1 fruit fly cellular context compared by ENCODE assay signal in the genomic region with DNA sequence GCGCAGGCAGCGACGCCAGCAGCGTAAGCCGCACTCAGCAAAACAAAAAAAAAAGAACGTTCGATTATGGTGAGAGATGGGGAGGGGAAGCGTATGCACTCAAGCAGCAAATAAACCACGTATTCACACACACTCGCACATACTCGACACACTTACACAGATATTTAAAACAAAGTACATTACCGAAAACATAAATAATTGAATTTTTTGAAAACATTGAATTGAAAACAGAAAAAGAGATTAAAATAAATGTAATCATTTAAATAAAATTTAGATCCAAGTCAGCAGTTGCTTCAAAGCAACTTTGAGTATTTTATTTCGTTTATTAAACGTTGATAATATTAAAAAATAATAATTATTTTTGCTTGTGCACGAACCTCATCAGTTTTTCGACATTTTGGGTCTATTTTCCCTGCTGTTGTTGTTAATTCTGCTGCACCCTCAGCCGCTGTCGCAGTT.
TF ChIP-seq lines count a peak whose summit lies in the region.

No protein-coding gene starts in this region.

TF ChIP-seq in whole organism, embryonic, 481 proteins besides CTCF, POLR2A, EP300 and RAD21 (continued from another document):
- TF ChIP-seq Dip2 (GFP tag; IDR thresholded peaks at IDR 0.05; lab: Robert Waterston, UW) (no peak), Sox102F (GFP tag; optimal IDR thresholded peaks at IDR 0.05; lab: Kevin White, UChicago) (peak; percentile 87), HLH4C (GFP tag; IDR thresholded peaks at IDR 0.05; lab: Robert Waterston, UW; ENCODE audit: partially characterized antibody) (no peak), Lhr (GFP tag; optimal IDR thresholded peaks at IDR 0.05; lab: Kevin White, UChicago) (no peak), Sin3A (optimal IDR thresholded peaks at IDR 0.05; lab: Kevin White, UChicago) (no peak), mirr (GFP tag; optimal IDR thresholded peaks at IDR 0.05; lab: Kevin White, UChicago) (no peak), pum (GFP tag; optimal IDR thresholded peaks at IDR 0.05; lab: Kevin White, UChicago) (no peak), NC2α (GFP tag; optimal IDR thresholded peaks at IDR 0.05; lab: Kevin White, UChicago) (no peak), CG2875 (GFP tag; optimal IDR thresholded peaks at IDR 0.05; lab: Kevin White, UChicago) (peak; percentile 45), CG4328 (GFP tag; optimal IDR thresholded peaks at IDR 0.05; lab: Kevin White, UChicago) (no peak), ato (GFP tag; IDR thresholded peaks at IDR 0.05; lab: Robert Waterston, UW; ENCODE audit: partially characterized antibody) (no peak), Max (GFP tag; optimal IDR thresholded peaks at IDR 0.05; lab: Kevin White, UChicago) (peak; percentile 22), Rx (GFP tag; IDR thresholded peaks at IDR 0.05; lab: Robert Waterston, UW) (no peak), CG33213 (GFP tag; optimal IDR thresholded peaks at IDR 0.05; lab: Kevin White, UChicago) (no peak), CG14050 (GFP tag; IDR thresholded peaks at IDR 0.05; lab: Robert Waterston, UW) (no peak), Deaf1 (tag; optimal IDR thresholded peaks at IDR 0.05; lab: Kevin White, UChicago) (no peak), pan (optimal IDR thresholded peaks at IDR 0.05; lab: Kevin White, UChicago) (no peak), pan (GFP tag; optimal IDR thresholded peaks at IDR 0.05 in 1 of 2, IDR thresholded peaks at IDR 0.05 in 1 of 2) (no peak), CG10366 (GFP tag; IDR thresholded peaks at IDR 0.05; lab: Robert Waterston, UW) (no peak), CG16863 (GFP tag; optimal IDR thresholded peaks at IDR 0.05; lab: Kevin White, UChicago) (no peak), hb (GFP tag; IDR thresholded peaks at IDR 0.05; lab: Robert Waterston, UW; ENCODE audit: partially characterized antibody) (no peak), Lim3 (GFP tag; IDR thresholded peaks at IDR 0.05; lab: Robert Waterston, UW) (no peak), CG12659 (GFP tag; optimal IDR thresholded peaks at IDR 0.05; lab: Kevin White, UChicago) (peak; percentile 8), CG15696 (tag; optimal IDR thresholded peaks at IDR 0.05; lab: Kevin White, UChicago) (no peak), ftz-f1 (GFP tag; optimal IDR thresholded peaks at IDR 0.05; lab: Kevin White, UChicago) (no peak), CG17328 (GFP tag; IDR thresholded peaks at IDR 0.05; lab: Robert Waterston, UW) (no peak), CG8281 (tag; optimal IDR thresholded peaks at IDR 0.05; lab: Kevin White, UChicago) (no peak), CG10565 (GFP tag; optimal IDR thresholded peaks at IDR 0.05; lab: Kevin White, UChicago) (no peak), CG4854 (GFP tag; optimal IDR thresholded peaks at IDR 0.05; lab: Kevin White, UChicago) (no peak), psq (GFP tag; optimal IDR thresholded peaks at IDR 0.05; lab: Kevin White, UChicago) (no peak), bowl (GFP tag; IDR thresholded peaks at IDR 0.05; lab: Robert Waterston, UW) (no peak), Dref (GFP tag; IDR thresholded peaks at IDR 0.05; lab: Robert Waterston, UW) (no peak), CG11696 (GFP tag; IDR thresholded peaks at IDR 0.05; lab: Robert Waterston, UW) (no peak), CG18599 (GFP tag; optimal IDR thresholded peaks at IDR 0.05; lab: Kevin White, UChicago) (peak; percentile 80), dati (GFP tag; IDR thresholded peaks at IDR 0.05; lab: Robert Waterston, UW) (no peak), Trl (optimal IDR thresholded peaks at IDR 0.05; lab: Kevin White, UChicago) (no peak), Trl (GFP tag; optimal IDR thresholded peaks at IDR 0.05; lab: Kevin White, UChicago) (no peak), CG31365 (tag; optimal IDR thresholded peaks at IDR 0.05; lab: Kevin White, UChicago) (no peak), CG11695 (GFP tag; IDR thresholded peaks at IDR 0.05; lab: Robert Waterston, UW) (no peak), CkIIα-i1 (GFP tag; IDR thresholded peaks at IDR 0.05; lab: Robert Waterston, UW) (no peak), ERR (GFP tag; optimal IDR thresholded peaks at IDR 0.05; lab: Kevin White, UChicago) (no peak), cas (GFP tag; IDR thresholded peaks at IDR 0.05; lab: Robert Waterston, UW) (no peak), ranshi (GFP tag; IDR thresholded peaks at IDR 0.05; lab: Robert Waterston, UW) (no peak), CG12942 (GFP tag; optimal IDR thresholded peaks at IDR 0.05; lab: Kevin White, UChicago) (peak; percentile 0), CG8478 (optimal IDR thresholded peaks at IDR 0.05; lab: Kevin White, UChicago) (no peak), sqz (GFP tag; optimal IDR thresholded peaks at IDR 0.05; lab: Kevin White, UChicago) (no peak), slou (GFP tag; optimal IDR thresholded peaks at IDR 0.05; lab: Kevin White, UChicago) (peak; percentile 64), nerfin-1 (tag; optimal IDR thresholded peaks at IDR 0.05; lab: Kevin White, UChicago) (peak; percentile 52), corto (GFP tag; optimal IDR thresholded peaks at IDR 0.05; lab: Kevin White, UChicago) (no peak), CG2678 (tag; optimal IDR thresholded peaks at IDR 0.05; lab: Kevin White, UChicago) (peak; percentile 83), zfh2 (GFP tag; optimal IDR thresholded peaks at IDR 0.05; lab: Kevin White, UChicago) (no peak), CG8765 (GFP tag; IDR thresholded peaks at IDR 0.05; lab: Robert Waterston, UW) (no peak), sima (GFP tag; optimal IDR thresholded peaks at IDR 0.05; lab: Kevin White, UChicago) (no peak), Optix (GFP tag; IDR thresholded peaks at IDR 0.05; lab: Robert Waterston, UW) (no peak), CG4360 (GFP tag; IDR thresholded peaks at IDR 0.05; lab: Robert Waterston, UW) (no peak), chn (GFP tag; optimal IDR thresholded peaks at IDR 0.05; lab: Kevin White, UChicago) (no peak), D19A (tag; optimal IDR thresholded peaks at IDR 0.05; lab: Kevin White, UChicago) (peak; percentile 8), CG8359 (GFP tag; optimal IDR thresholded peaks at IDR 0.05; lab: Kevin White, UChicago; ENCODE audit: borderline replicate concordance) (no peak), odd (GFP tag; optimal IDR thresholded peaks at IDR 0.05; lab: Kevin White, UChicago) (peak; percentile 40), CG10654 (GFP tag; optimal IDR thresholded peaks at IDR 0.05; lab: Kevin White, UChicago) (peak; percentile 39), Sry-β (GFP tag; optimal IDR thresholded peaks at IDR 0.05; lab: Kevin White, UChicago) (no peak), yki (optimal IDR thresholded peaks at IDR 0.05; lab: Kevin White, UChicago) (no peak), ken (GFP tag; IDR thresholded peaks at IDR 0.05; lab: Robert Waterston, UW) (no peak), CG12299 (tag; optimal IDR thresholded peaks at IDR 0.05; lab: Kevin White, UChicago) (peak; percentile 25), ab (GFP tag; optimal IDR thresholded peaks at IDR 0.05; lab: Kevin White, UChicago) (no peak), CG3163 (GFP tag; optimal IDR thresholded peaks at IDR 0.05; lab: Kevin White, UChicago) (no peak), CG12744 (GFP tag; optimal IDR thresholded peaks at IDR 0.05; lab: Kevin White, UChicago) (no peak), chm (GFP tag; IDR thresholded peaks at IDR 0.05; lab: Robert Waterston, UW) (no peak), jing (GFP tag; optimal IDR thresholded peaks at IDR 0.05; lab: Kevin White, UChicago) (peak; percentile 49), CG17912 (GFP tag; optimal IDR thresholded peaks at IDR 0.05; lab: Kevin White, UChicago) (no peak), fd3F (GFP tag; optimal IDR thresholded peaks at IDR 0.05; lab: Kevin White, UChicago) (peak; percentile 41), CG1024 (GFP tag; IDR thresholded peaks at IDR 0.05; lab: Robert Waterston, UW) (0 out of 2 replicates have a peak, but pooled peaks have one; percentile 18), CG12071 (GFP tag; optimal IDR thresholded peaks at IDR 0.05; lab: Kevin White, UChicago) (no peak), CG9797 (GFP tag; optimal IDR thresholded peaks at IDR 0.05; lab: Kevin White, UChicago) (no peak), CG18262 (tag; optimal IDR thresholded peaks at IDR 0.05; lab: Kevin White, UChicago) (peak; percentile 68), fu2 (GFP tag; optimal IDR thresholded peaks at IDR 0.05; lab: Kevin White, UChicago) (no peak), Dek (tag; optimal IDR thresholded peaks at IDR 0.05; lab: Kevin White, UChicago) (peak; percentile 19), scrt (GFP tag; optimal IDR thresholded peaks at IDR 0.05; lab: Kevin White, UChicago) (peak; percentile 43), Ravus (GFP tag; IDR thresholded peaks at IDR 0.05; lab: Robert Waterston, UW) (no peak), CG7839 (tag; optimal IDR thresholded peaks at IDR 0.05; lab: Kevin White, UChicago) (peak; percentile 76), CrebB (tag; optimal IDR thresholded peaks at IDR 0.05; lab: Kevin White, UChicago) (no peak), CG31224 (GFP tag; IDR thresholded peaks at IDR 0.05; lab: Robert Waterston, UW) (no peak), pb (GFP tag; optimal IDR thresholded peaks at IDR 0.05; lab: Kevin White, UChicago) (no peak), CG12391 (tag; optimal IDR thresholded peaks at IDR 0.05; lab: Kevin White, UChicago) (peak; percentile 81), CG8388 (GFP tag; optimal IDR thresholded peaks at IDR 0.05; lab: Kevin White, UChicago) (peak; percentile 65), GATAe (GFP tag; conservative IDR thresholded peaks at IDR 0.05; lab: Robert Waterston, UW) (no peak), Doc3 (GFP tag; IDR thresholded peaks at IDR 0.05; lab: Robert Waterston, UW; ENCODE audit: partially characterized antibody) (no peak), CG2199 (GFP tag; IDR thresholded peaks at IDR 0.05; lab: Robert Waterston, UW) (no peak), H15 (GFP tag; IDR thresholded peaks at IDR 0.05; lab: Robert Waterston, UW) (no peak), Mrtf (GFP tag; IDR thresholded peaks at IDR 0.05; lab: Robert Waterston, UW) (no peak), CG14441 (GFP tag; IDR thresholded peaks at IDR 0.05; lab: Robert Waterston, UW) (no peak), nau (GFP tag; optimal IDR thresholded peaks at IDR 0.05; lab: Kevin White, UChicago) (peak; percentile 20), Awh (GFP tag; IDR thresholded peaks at IDR 0.05; lab: Robert Waterston, UW) (no peak), CG7963 (GFP tag; IDR thresholded peaks at IDR 0.05; lab: Robert Waterston, UW; ENCODE audit: partially characterized antibody) (no peak), CG2116 (GFP tag; optimal IDR thresholded peaks at IDR 0.05; lab: Kevin White, UChicago) (no peak), slbo (GFP tag; IDR thresholded peaks at IDR 0.05; lab: Robert Waterston, UW) (no peak), ham (GFP tag; IDR thresholded peaks at IDR 0.05; lab: Robert Waterston, UW) (no peak), CG13123 (GFP tag; optimal IDR thresholded peaks at IDR 0.05; lab: Kevin White, UChicago) (no peak), CG11093 (GFP tag; IDR thresholded peaks at IDR 0.05; lab: Robert Waterston, UW) (no peak), CG18476 (GFP tag; optimal IDR thresholded peaks at IDR 0.05; lab: Kevin White, UChicago) (no peak), Bteb2 (GFP tag; optimal IDR thresholded peaks at IDR 0.05; lab: Kevin White, UChicago) (no peak), otp (GFP tag; IDR thresholded peaks at IDR 0.05; lab: Robert Waterston, UW) (no peak), Ets97D (GFP tag; optimal IDR thresholded peaks at IDR 0.05; lab: Kevin White, UChicago) (no peak), dysf (GFP tag; IDR thresholded peaks at IDR 0.05; lab: Robert Waterston, UW) (peak; percentile 78; the same call in 1 of the 3 replicates), Hr51 (GFP tag; optimal IDR thresholded peaks at IDR 0.05; lab: Kevin White, UChicago) (peak in 1 of 2 experiments; percentile 83), Tbp (GFP tag; optimal IDR thresholded peaks at IDR 0.05; lab: Kevin White, UChicago) (no peak), CG34376 (GFP tag; optimal IDR thresholded peaks at IDR 0.05; lab: Kevin White, UChicago) (no peak), CG11560 (tag; IDR thresholded peaks at IDR 0.05; lab: Robert Waterston, UW) (no peak), Ada2b (GFP tag; IDR thresholded peaks at IDR 0.05; lab: Robert Waterston, UW) (no peak), Hr78 (GFP tag; optimal IDR thresholded peaks at IDR 0.05; lab: Kevin White, UChicago) (no peak), Elba2 (GFP tag; optimal IDR thresholded peaks at IDR 0.05; lab: Kevin White, UChicago) (no peak), CG43689 (GFP tag; IDR thresholded peaks at IDR 0.05; lab: Robert Waterston, UW) (no peak)
